Worm (Caenorhabditis elegans) whole organism, late embryonic: Measurements from ENCODE around the gene C04G6.6.

Experiments
- ama-1 ChIP-seq: fragments of 150-350 bp; optimal IDR thresholded peaks from 2 replicates; lab custom pipeline; 2014
- ceh-9 ChIP-seq: sonication (generic microtip); optimal IDR thresholded peaks from 2 replicates; lab custom pipeline; 2016; ENCODE audit warnings: mild to moderate bottlenecking, missing genetic modification characterization, inconsistent platforms, missing compliant biosample characterization
- dmd-4 ChIP-seq: sonication (generic microtip); optimal IDR thresholded peaks from 2 replicates; lab custom pipeline; 2016; ENCODE audit warnings: borderline replicate concordance, missing genetic modification characterization, missing compliant biosample characterization
- dve-1 ChIP-seq: sonication (generic microtip); optimal IDR thresholded peaks from 2 replicates; lab custom pipeline; 2017; ENCODE audit warnings: antibody characterized with exemption, mild to moderate bottlenecking, missing genetic modification characterization, missing compliant biosample characterization
- elt-2 ChIP-seq: sonication (generic microtip); optimal IDR thresholded peaks from 2 replicates; lab custom pipeline; 2016; ENCODE audit warnings: missing genetic modification reagents, missing genetic modification characterization, missing compliant biosample characterization
- fkh-10 ChIP-seq: fragments of 150-350 bp; optimal IDR thresholded peaks from 2 replicates; lab custom pipeline; 2014; ENCODE audit warnings: missing biosample characterization, missing genetic modification reagents, missing genetic modification characterization
- fkh-6 ChIP-seq: sonication (generic microtip); optimal IDR thresholded peaks from 2 replicates; lab custom pipeline; 2016; ENCODE audit warnings: missing genetic modification characterization, missing compliant biosample characterization
- hlh-8 ChIP-seq: sonication (generic microtip); optimal IDR thresholded peaks from 2 replicates; lab custom pipeline; 2016; ENCODE audit warnings: missing genotype, missing genetic modification characterization, missing compliant biosample characterization
- lim-6 ChIP-seq: sonication (generic microtip); optimal IDR thresholded peaks from 2 replicates; lab custom pipeline; 2016; ENCODE audit warnings: missing genetic modification characterization, missing compliant biosample characterization
- nhr-11 ChIP-seq: fragments of 150-350 bp; optimal IDR thresholded peaks from 2 replicates; lab custom pipeline; 2014; ENCODE audit warnings: missing biosample characterization, missing genetic modification characterization
- pax-1 ChIP-seq: fragments of 150-350 bp; optimal IDR thresholded peaks from 2 replicates; lab custom pipeline; 2014; ENCODE audit warnings: missing biosample characterization, missing genetic modification characterization
- rnt-1 ChIP-seq: sonication (generic microtip); optimal IDR thresholded peaks from 2 replicates; lab custom pipeline; 2016; ENCODE audit warnings: missing genetic modification characterization, missing compliant biosample characterization
- unc-55 ChIP-seq: sonication (generic microtip); optimal IDR thresholded peaks from 2 replicates; lab custom pipeline; 2017; ENCODE audit warnings: missing biosample characterization, missing genetic modification reagents, missing genetic modification characterization
- ztf-16 ChIP-seq: sonication (generic microtip); optimal IDR thresholded peaks from 2 replicates; lab custom pipeline; 2017; ENCODE audit warnings: missing genetic modification characterization, missing compliant biosample characterization

DNA sequence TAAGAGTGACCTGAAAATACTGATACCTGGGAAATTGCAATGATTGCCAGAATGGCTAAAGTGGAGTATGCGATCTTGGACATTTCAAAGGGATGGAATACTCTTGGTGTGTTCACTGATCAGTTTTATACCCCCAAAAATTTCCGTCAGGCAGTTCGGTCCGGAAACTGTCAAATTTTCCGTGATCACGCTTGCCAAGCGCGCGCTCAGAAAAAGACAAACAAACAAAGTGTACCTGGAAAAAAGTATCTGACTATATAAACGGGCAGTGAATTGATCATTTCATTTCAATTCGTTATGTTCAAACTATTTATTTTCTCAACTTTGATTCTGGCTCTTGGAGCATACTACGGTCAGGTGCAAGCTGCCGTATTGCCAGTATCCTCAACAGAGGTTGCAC, 2.2 kb upstream of the C04G6.6 start, which contains the start of the genes idpb-3 and idpb-1:
- no peak for TF ChIP-seq ama-1 (lab: Kevin White, UChicago)
- TF ChIP-seq elt-2 (tag; lab: Kevin White, UChicago): no peak
- no peak for TF ChIP-seq dmd-4 (tag; lab: Kevin White, UChicago)
- TF ChIP-seq fkh-10: no peak
- TF ChIP-seq rnt-1: no peak
- no peak for TF ChIP-seq hlh-8
- TF ChIP-seq unc-55 (GFP tag; lab: Kevin White, UChicago): no peak
- no peak for TF ChIP-seq nhr-11 (tag; lab: Kevin White, UChicago)
- no peak for TF ChIP-seq lim-6 (tag; lab: Kevin White, UChicago)
- TF ChIP-seq dve-1 (tag; lab: Kevin White, UChicago): no peak
- TF ChIP-seq fkh-6 (tag; lab: Kevin White, UChicago): no peak
- no peak for TF ChIP-seq ceh-9
- no peak for TF ChIP-seq ztf-16 (tag; lab: Kevin White, UChicago)
- no peak for TF ChIP-seq pax-1
